Fruit fly (Drosophila melanogaster): ENCODE data around the gene Tpt.

Tpt gene

DNA sequence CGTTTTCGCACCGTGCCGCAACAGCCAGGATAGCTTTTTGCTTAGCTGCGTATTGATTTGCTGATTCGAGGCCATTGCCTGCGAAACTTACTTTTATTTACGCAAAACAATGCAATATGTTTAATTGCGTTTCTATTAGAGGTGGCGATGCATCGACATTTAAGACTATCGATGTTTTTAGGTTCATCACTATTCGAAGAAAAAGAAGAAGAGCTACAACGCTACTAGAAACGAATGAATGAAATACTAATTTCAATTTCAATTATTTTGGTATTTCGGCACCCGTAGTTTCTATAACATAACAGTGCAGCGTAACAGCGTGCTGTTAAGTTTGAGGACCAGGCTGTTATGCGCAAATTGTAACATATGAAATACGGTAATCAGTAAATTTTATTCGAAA lies at the start of gene Tpt, which contains the start of the genes mkg-p and CG13667:
Tpt (minus strand) TSS at position 155 of the 400 bp plus-strand sequence.
mkg-p (minus strand) TSS at position 155 of the 400 bp plus-strand sequence.
CG13667 (plus strand) TSS at position 332 of the 400 bp plus-strand sequence.
- no peak for TF ChIP-seq CG34367 (tag; optimal IDR thresholded peaks at IDR 0.05)
- TF ChIP-seq Pif1B (GFP tag; optimal IDR thresholded peaks at IDR 0.05): no peak
- TF ChIP-seq CG4496 (GFP tag; IDR thresholded peaks at IDR 0.05): peak; percentile 27; the same call in 1 of the 3 replicates

DNA sequence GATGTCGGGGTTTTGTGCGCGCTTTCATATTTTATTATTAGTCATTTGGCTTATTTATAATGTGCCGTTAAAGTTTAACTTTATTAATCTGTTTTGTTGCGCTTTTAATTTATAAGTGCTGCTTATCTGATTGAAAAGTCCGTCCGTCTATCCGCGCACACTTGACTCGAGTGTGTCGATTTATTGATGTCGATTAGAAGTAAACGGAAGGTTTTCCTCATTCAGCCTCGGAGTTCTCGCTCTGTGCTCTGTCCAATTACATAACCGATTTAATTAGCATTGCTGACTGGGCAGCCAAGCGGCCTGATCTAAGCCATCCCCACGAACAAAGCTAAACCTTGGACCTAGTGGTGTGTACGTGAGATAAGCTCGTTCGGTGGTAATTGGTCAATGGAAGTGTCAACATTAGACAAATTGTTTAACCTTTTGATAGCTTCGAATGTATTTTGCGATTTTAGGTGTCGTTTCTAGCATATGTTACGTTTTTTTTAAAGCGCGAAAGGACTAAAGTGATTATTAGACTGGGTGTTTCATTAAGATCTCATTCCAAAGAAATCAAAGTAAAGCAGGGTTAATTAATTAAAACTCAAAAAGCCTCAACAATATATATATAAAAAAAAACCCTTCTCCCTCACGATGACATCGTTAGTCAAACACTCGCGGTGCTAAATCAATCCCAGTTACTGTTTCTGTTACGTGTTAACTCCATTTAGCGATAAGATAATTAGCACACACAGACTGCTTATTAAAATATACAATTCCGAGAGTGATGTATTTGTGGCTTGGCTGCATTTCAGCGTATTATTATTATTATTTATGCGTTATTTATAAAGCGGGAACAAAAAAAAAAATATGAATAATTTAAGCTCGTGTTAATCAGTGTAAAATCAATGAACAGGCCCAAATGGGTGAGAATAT lies 48.6 kb upstream of the Tpt start:
- TF ChIP-seq Pif1B (GFP tag; optimal IDR thresholded peaks at IDR 0.05) (peak; percentile 21), CG15710 (tag; optimal IDR thresholded peaks at IDR 0.05) (no peak)

DNA sequence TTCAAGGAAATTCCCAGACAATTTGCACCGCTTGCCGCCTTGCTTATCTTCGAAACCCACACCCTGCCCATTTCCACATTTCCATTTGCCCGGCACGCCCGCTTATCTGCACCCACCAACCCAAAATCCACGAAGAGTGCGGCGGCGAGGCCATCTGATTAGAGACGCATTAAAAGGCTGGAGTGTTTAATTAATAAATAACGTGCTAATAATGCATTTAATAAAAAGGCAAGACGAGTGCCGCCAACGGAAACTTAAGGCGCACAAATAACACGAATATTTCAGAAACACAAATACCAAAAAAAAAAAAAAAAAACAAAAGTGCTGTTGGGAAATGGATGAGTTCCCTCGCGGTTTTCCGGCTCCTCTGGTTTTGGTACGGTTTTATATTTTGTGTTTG lies 47.9 kb upstream of the Tpt start:
- no peak for TF ChIP-seq CG12605 (GFP tag; IDR thresholded peaks at IDR 0.05)
- TF ChIP-seq Snoo (tag; optimal IDR thresholded peaks at IDR 0.05): no peak

DNA sequence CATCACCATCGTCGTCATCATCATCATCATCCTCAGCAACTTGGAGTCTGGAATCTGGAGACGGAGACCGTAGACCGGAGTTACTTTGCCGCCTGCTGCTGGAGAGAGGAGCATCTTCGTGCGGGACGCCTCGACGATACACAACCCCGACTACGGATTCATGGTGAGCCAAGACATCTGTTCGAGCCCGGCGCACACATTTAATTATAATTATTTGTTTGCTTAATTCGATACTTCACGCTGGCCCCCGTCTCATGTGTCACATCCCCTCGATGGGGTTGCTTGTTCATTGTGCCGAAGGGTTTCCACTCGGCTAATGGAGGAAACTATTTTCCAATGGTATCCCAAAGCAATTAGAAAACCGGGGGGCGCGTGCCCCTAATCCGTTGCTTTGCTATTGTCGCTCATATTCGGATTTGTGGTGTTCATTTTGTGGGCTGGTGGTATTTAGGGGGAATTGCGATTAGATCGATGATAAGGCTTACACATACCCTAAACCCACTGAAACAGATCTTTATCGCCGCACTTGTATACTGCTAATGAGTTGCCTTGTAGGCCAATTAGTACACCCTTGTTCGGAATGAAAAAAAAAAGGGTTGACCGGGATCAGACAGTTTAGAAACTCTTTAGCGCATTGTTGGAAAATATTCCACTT lies 47.0 kb upstream of the Tpt start:
- TF ChIP-seq CG13204 (GFP tag; optimal IDR thresholded peaks at IDR 0.05): no peak
- no peak for TF ChIP-seq fd96Ca (GFP tag; IDR thresholded peaks at IDR 0.05)
- TF ChIP-seq Snoo (tag; optimal IDR thresholded peaks at IDR 0.05): no peak
- no peak for TF ChIP-seq CG34367 (tag; optimal IDR thresholded peaks at IDR 0.05)
- TF ChIP-seq CG9948 (tag; optimal IDR thresholded peaks at IDR 0.05): no peak
- no peak for TF ChIP-seq Pif1A (GFP tag; optimal IDR thresholded peaks at IDR 0.05)
- TF ChIP-seq rn (GFP tag; IDR thresholded peaks at IDR 0.05): no peak
- TF ChIP-seq CG8159 (tag; optimal IDR thresholded peaks at IDR 0.05): no peak
- TF ChIP-seq CG14655 (GFP tag; optimal IDR thresholded peaks at IDR 0.05): no peak
- TF ChIP-seq Ets98B (GFP tag; IDR thresholded peaks at IDR 0.05): no peak
- TF ChIP-seq CG32121 (GFP tag; IDR thresholded peaks at IDR 0.05): no peak
- no peak for TF ChIP-seq CG12605 (GFP tag; IDR thresholded peaks at IDR 0.05)
- TF ChIP-seq CG4496 (GFP tag; IDR thresholded peaks at IDR 0.05): no peak
- TF ChIP-seq CG15710 (tag; optimal IDR thresholded peaks at IDR 0.05): no peak
- no peak for TF ChIP-seq Pif1B (GFP tag; optimal IDR thresholded peaks at IDR 0.05)
- TF ChIP-seq CG10348 (GFP tag; IDR thresholded peaks at IDR 0.05): no peak
- no peak for TF ChIP-seq CG17806 (tag; optimal IDR thresholded peaks at IDR 0.05)
- TF ChIP-seq CG8301 (tag; optimal IDR thresholded peaks at IDR 0.05): no peak
- TF ChIP-seq EcR (GFP tag; optimal IDR thresholded peaks at IDR 0.05): no peak
- no peak for TF ChIP-seq D1 (tag; optimal IDR thresholded peaks at IDR 0.05)

DNA sequence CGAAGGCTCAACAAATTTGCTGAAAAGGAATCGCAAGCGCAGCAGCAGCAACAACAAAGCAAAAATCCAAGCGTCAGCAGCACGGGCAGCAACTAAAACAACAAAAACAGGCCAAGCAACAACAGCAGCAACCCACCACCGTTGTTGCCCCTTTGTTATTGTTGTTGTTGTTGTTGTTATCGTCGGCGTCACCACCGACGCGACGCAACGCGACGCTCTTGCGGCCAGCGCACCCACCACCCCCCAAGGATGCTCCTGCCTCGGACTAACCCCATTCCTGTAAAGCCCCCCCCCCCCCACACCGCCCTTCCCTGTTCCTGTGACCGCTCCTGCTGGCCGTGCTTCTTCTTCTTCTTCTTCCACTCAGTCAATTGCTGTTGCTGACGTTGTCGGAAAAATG lies 45.7 kb upstream of the Tpt start:
- TF ChIP-seq CG10348 (GFP tag; IDR thresholded peaks at IDR 0.05) (no peak), Snoo (tag; optimal IDR thresholded peaks at IDR 0.05) (no peak), CG13204 (GFP tag; optimal IDR thresholded peaks at IDR 0.05) (peak; percentile 79), CG4496 (GFP tag; IDR thresholded peaks at IDR 0.05) (0 out of 3 replicates have a peak, but pooled peaks have one; percentile 23), EcR (GFP tag; optimal IDR thresholded peaks at IDR 0.05) (no peak), rn (GFP tag; IDR thresholded peaks at IDR 0.05) (no peak)

DNA sequence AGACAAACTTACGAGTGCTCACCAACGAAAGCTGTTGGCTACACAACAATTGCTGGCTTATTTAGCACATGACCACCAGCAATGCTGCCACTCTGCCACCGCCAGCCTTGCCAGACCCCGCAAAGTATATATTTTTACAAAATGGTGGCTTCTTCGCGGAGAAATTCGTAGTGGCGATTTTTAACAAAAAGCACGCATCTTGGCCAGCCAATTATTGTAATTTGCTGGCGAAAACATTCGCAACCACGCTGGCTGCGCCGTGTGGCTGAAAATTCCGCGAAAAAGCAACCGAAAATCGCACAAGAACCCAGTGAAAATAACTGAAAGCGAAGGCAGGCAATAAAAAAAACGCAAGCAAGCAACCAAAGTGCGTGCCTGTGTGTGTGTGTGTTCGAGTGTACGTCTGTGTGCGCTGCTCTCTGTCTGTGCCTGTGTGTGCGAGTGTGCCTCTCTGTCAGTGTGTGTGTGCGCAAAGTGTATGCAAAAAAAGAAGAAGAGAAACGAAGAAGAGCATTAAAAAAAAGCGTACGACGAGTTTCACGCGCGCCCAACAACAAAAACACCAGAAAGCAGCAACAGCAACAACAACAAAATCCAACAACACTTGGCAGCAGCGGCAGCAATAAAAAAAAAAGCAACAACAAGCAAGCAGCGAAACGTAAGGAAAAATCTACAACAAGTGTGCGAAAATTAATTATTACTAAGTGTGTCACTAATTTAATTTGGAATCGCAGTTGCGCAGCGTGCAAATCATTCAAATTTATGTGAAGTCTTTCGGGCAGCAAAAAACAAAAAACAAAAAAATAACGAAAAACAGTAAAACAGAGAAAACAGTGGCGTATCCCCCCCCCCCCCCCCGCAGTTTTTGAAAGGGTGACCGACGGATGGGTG lies 45.0 kb upstream of the Tpt start, which contains the start of gene Gug:
Gug (plus strand) TSS at position 123 of the 891 bp plus-strand sequence.
- TF ChIP-seq Pif1B (GFP tag; optimal IDR thresholded peaks at IDR 0.05) (peak; percentile 95), CG10348 (GFP tag; IDR thresholded peaks at IDR 0.05) (peak; percentile 47; the same call in 1 of the 2 replicates), Pif1A (GFP tag; optimal IDR thresholded peaks at IDR 0.05) (peak; percentile 97), gl (tag; optimal IDR thresholded peaks at IDR 0.05) (peak; percentile 99), CG12605 (GFP tag; IDR thresholded peaks at IDR 0.05) (peak; percentile 99), D1 (tag; optimal IDR thresholded peaks at IDR 0.05) (peak; percentile 72), CG17806 (tag; optimal IDR thresholded peaks at IDR 0.05) (peak; percentile 94), fd96Ca (GFP tag; IDR thresholded peaks at IDR 0.05) (peak; percentile 97), CG8301 (tag; optimal IDR thresholded peaks at IDR 0.05) (peak; percentile 95), CG13204 (GFP tag; optimal IDR thresholded peaks at IDR 0.05) (peak; percentile 99), CG9948 (tag; optimal IDR thresholded peaks at IDR 0.05) (peak; percentile 89), CG15710 (tag; optimal IDR thresholded peaks at IDR 0.05) (peak; percentile 95), Snoo (tag; optimal IDR thresholded peaks at IDR 0.05) (peak; percentile 87), CG32121 (GFP tag; IDR thresholded peaks at IDR 0.05) (peak; percentile 97), CG8159 (tag; optimal IDR thresholded peaks at IDR 0.05) (peak; percentile 93), rn (GFP tag; IDR thresholded peaks at IDR 0.05) (peak; percentile 91), CG34367 (tag; optimal IDR thresholded peaks at IDR 0.05) (peak; percentile 99), EcR (GFP tag; optimal IDR thresholded peaks at IDR 0.05) (peak; percentile 58), CG4496 (GFP tag; IDR thresholded peaks at IDR 0.05) (peak; percentile 98), CG14655 (GFP tag; optimal IDR thresholded peaks at IDR 0.05) (peak; percentile 97), Ets98B (GFP tag; IDR thresholded peaks at IDR 0.05) (peak; percentile 97)

All from whole organism, pupa.